Worm (Caenorhabditis elegans): Measurements from ENCODE around the gene ZK673.1.

ce11 chrII:10471790-10472189 is 28.8 kb downstream of the ZK673.1 start, which contains the start of gene ZK666.2:
- TF ChIP-seq cog-1 (tag; optimal IDR thresholded peaks at IDR 0.05) = no peak
- no peak for TF ChIP-seq ztf-29 (GFP tag; IDR thresholded peaks at IDR 0.05)
- no peak for TF ChIP-seq flt-1 (GFP tag; IDR thresholded peaks at IDR 0.05)
- TF ChIP-seq ref-1 (GFP tag; conservative IDR thresholded peaks at IDR 0.05) = no peak
- TF ChIP-seq tab-1 (GFP tag; IDR thresholded peaks at IDR 0.05) = no peak
- no peak for TF ChIP-seq ztf-23 (GFP tag; IDR thresholded peaks at IDR 0.05)
- no peak for TF ChIP-seq med-1 (GFP tag; optimal IDR thresholded peaks at IDR 0.05; ENCODE audit: insufficient read depth)
